Fruit fly (Drosophila melanogaster) whole organism, adult: Measurements from ENCODE around the gene SNF4Agamma.
A peak's percentile ranks its signal among the peaks of the same experiment; 100 is the strongest.

ENCODE experiments used
- CG11617 ChIP-seq: fragments of 200-800 bp; sonication (Bioruptor generic); optimal IDR thresholded peaks from 2 replicates; lab custom pipeline; 2017; ENCODE audit warnings: mild to moderate bottlenecking, missing biosample characterization, missing genetic modification reagents, missing genetic modification characterization
- CG12768 ChIP-seq: fragments of 200-800 bp; sonication (Bioruptor generic); optimal IDR thresholded peaks from 2 replicates; lab custom pipeline; 2017; ENCODE audit warnings: missing biosample characterization, missing genetic modification characterization, mild to moderate bottlenecking, moderate library complexity, missing genetic modification reagents
- CG14711 ChIP-seq: fragments of 200-800 bp; sonication (Bioruptor generic); optimal IDR thresholded peaks from 2 replicates; lab custom pipeline; 2018; ENCODE audit warnings: missing biosample characterization, mild to moderate bottlenecking, missing genetic modification characterization, moderate library complexity
- CG1620 ChIP-seq: fragments of 200-800 bp; sonication (Bioruptor generic); optimal IDR thresholded peaks from 2 replicates; lab custom pipeline; 2016; ENCODE audit warnings: missing biosample characterization, missing genetic modification characterization
- CG33017 ChIP-seq: fragments of 200-800 bp; sonication (Bioruptor generic); optimal IDR thresholded peaks from 2 replicates; lab custom pipeline; 2018; ENCODE audit warnings: missing biosample characterization, mild to moderate bottlenecking, missing genetic modification characterization, moderate library complexity
- CG5204 ChIP-seq: fragments of 200-800 bp; sonication (Bioruptor generic); optimal IDR thresholded peaks from 2 replicates; lab custom pipeline; 2016; ENCODE audit warnings: missing biosample characterization, missing genetic modification characterization
- CG7045 ChIP-seq: fragments of 200-800 bp; sonication (Bioruptor generic); optimal IDR thresholded peaks from 2 replicates; lab custom pipeline; 2017; ENCODE audit warnings: missing biosample characterization, mild to moderate bottlenecking, missing genetic modification characterization
- CG7101 ChIP-seq: fragments of 200-800 bp; sonication (Bioruptor generic); optimal IDR thresholded peaks from 2 replicates; lab custom pipeline; 2018; ENCODE audit warnings: missing biosample characterization, mild to moderate bottlenecking, missing genetic modification characterization, moderate library complexity
- Clk ChIP-seq: fragments of 200-800 bp; sonication (Bioruptor generic); optimal IDR thresholded peaks from 2 replicates; lab custom pipeline; 2017; ENCODE audit warnings: missing biosample characterization, missing genetic modification characterization
- Crg-1 ChIP-seq: fragments of 200-800 bp; sonication (Bioruptor generic); optimal IDR thresholded peaks from 2 replicates; lab custom pipeline; 2016; ENCODE audit warnings: missing biosample characterization, missing genetic modification characterization
- Hr96 ChIP-seq: fragments of 200-800 bp; sonication (Bioruptor generic); optimal IDR thresholded peaks from 2 replicates; lab custom pipeline; 2016; ENCODE audit warnings: missing biosample characterization, missing genetic modification characterization
- Mnt ChIP-seq: fragments of 200-800 bp; sonication (Bioruptor generic); optimal IDR thresholded peaks from 2 replicates; lab custom pipeline; 2016; ENCODE audit warnings: missing biosample characterization, mild to moderate bottlenecking, missing genetic modification characterization
- bab1 ChIP-seq: fragments of 200-800 bp; sonication (Bioruptor generic); optimal IDR thresholded peaks from 3 replicates; lab custom pipeline; 2019; ENCODE audit warnings: missing biosample characterization, mild to moderate bottlenecking, missing genetic modification characterization, moderate library complexity
- cic ChIP-seq: fragments of 200-800 bp; sonication (Bioruptor generic); optimal IDR thresholded peaks from 2 replicates; lab custom pipeline; 2017; ENCODE audit warnings: missing biosample characterization, mild to moderate bottlenecking, missing genetic modification characterization, moderate library complexity
- cnc ChIP-seq, 2 experiments: fragments of >200 bp; optimal IDR thresholded peaks; 2 replicates each; lab custom pipeline; 2017
- kay ChIP-seq: fragments of 200-800 bp; sonication (Bioruptor generic); peaks from one replicate; lab custom pipeline; 2016; ENCODE audit warnings: missing biosample characterization, missing genetic modification characterization, borderline replicate concordance
- ovo ChIP-seq: fragments of 200-800 bp; sonication (Bioruptor generic); optimal IDR thresholded peaks from 2 replicates; lab custom pipeline; 2016; ENCODE audit warnings: missing biosample characterization, missing genetic modification characterization
- pad ChIP-seq: fragments of 200-800 bp; sonication (Bioruptor generic); optimal IDR thresholded peaks from 3 replicates; lab custom pipeline; 2017; ENCODE audit warnings: missing biosample characterization, missing genetic modification characterization, mild to moderate bottlenecking, moderate library complexity, missing genetic modification reagents
- tj ChIP-seq: fragments of 200-800 bp; sonication (Bioruptor generic); optimal IDR thresholded peaks from 3 replicates; lab custom pipeline; 2017; ENCODE audit warnings: missing biosample characterization, mild to moderate bottlenecking, missing genetic modification characterization, moderate library complexity
- toe ChIP-seq: fragments of 200-800 bp; sonication (Bioruptor generic); optimal IDR thresholded peaks from 2 replicates; lab custom pipeline; 2016; ENCODE audit warnings: missing biosample characterization, missing genetic modification characterization

The SNF4Agamma gene

DNA sequence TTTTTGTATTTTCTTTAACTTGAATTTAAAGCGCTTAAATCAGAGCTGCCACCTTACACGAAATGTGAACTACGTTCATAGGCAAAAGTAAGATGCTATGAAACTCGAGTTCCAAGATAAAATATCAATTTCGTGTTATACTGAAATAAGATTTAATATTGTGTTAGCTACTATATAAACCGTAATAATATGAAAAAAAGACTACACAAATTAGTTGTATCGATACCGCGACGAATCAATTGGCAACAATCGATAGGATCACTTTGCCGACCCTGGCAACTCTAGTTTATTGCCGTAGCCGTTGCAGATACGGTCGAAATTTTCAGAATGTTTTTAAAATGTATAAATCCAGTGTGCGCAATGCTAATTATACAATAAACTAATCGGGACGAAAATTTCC, at the start of gene SNF4Agamma:
Gene SNF4Agamma, plus strand, starts transcription at position 282 of the 400 bp plus-strand sequence.
- peak; percentile 15 for TF ChIP-seq CG7101 (tag; lab: Kevin White, UChicago)
- peak; percentile 21 for TF ChIP-seq CG1620
- TF ChIP-seq cnc (optimal IDR thresholded peaks at IDR 0.05; lab: Kevin White, UChicago), result no peak
- TF ChIP-seq cic (GFP tag; lab: Kevin White, UChicago), result no peak
- TF ChIP-seq bab1 (GFP tag; lab: Kevin White, UChicago), result peak; percentile 43
- no peak for TF ChIP-seq Crg-1 (GFP tag; lab: Kevin White, UChicago)
- peak; percentile 20 for TF ChIP-seq CG11617 (GFP tag; lab: Kevin White, UChicago)
- peak; percentile 47 for TF ChIP-seq Mnt (GFP tag; lab: Kevin White, UChicago)
- no peak for TF ChIP-seq CG7045 (GFP tag; lab: Kevin White, UChicago)
- TF ChIP-seq Clk (GFP tag; lab: Kevin White, UChicago), result no peak
- peak; percentile 98 for TF ChIP-seq CG14711 (tag; lab: Kevin White, UChicago)
- peak; percentile 36 for TF ChIP-seq CG33017
- no peak for TF ChIP-seq toe (GFP tag; lab: Kevin White, UChicago)
- no peak for TF ChIP-seq CG12768 (GFP tag; lab: Kevin White, UChicago)
- TF ChIP-seq ovo (GFP tag; lab: Kevin White, UChicago), result peak; percentile 13
- no peak for TF ChIP-seq Hr96 (GFP tag; lab: Kevin White, UChicago)
- TF ChIP-seq tj (GFP tag; lab: Kevin White, UChicago), result no peak
- no peak for TF ChIP-seq pad (GFP tag; lab: Kevin White, UChicago)
- TF ChIP-seq kay, result no peak
- no peak for TF ChIP-seq CG5204 (GFP tag; lab: Kevin White, UChicago)

DNA sequence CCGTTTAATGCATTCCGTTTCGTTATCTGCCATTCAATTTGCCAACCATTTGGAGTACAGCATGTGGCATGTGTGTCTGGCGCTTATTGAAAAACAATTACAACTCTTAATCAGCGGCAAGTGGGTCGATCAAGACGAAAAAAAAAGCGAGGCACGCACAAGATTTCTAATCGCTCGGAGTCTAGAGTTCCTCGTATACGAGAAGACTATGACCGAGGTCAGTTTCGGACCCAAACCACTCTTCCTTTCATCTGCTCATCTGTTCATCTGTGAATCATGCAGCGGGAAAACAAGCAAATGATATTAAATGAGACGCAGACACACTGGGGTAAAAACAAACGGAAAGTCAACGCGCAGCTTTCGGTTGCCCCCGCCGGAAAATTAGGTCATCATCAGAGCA, 49.0 kb upstream of the SNF4Agamma start:
- TF ChIP-seq CG12768 (GFP tag; lab: Kevin White, UChicago) (no peak), CG33017 (no peak), CG5204 (GFP tag; lab: Kevin White, UChicago) (no peak), bab1 (GFP tag; lab: Kevin White, UChicago) (no peak), cnc (optimal IDR thresholded peaks at IDR 0.05; lab: Kevin White, UChicago) (no peak), tj (GFP tag; lab: Kevin White, UChicago) (no peak), CG7101 (tag; lab: Kevin White, UChicago) (no peak), CG7045 (GFP tag; lab: Kevin White, UChicago) (no peak)

DNA sequence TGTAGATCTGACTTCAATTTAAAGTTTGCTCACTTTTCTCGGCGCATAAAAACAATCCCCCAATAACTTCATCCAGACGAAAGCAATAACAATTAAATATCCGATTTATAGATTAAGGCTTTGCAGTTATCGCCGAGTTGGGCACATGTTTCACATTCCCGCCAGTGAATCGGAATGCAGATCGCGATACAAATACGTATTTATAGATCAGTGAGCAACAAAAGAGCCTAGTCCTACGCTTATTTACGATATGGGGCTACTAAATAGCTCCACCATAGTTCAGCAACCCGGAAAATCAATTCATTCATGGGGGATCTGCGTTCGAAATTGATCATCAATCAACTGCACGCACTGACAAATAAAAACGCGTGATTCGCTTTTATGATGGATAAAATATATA, 48.5 kb upstream of the SNF4Agamma start:
- TF ChIP-seq cnc (optimal IDR thresholded peaks at IDR 0.05; lab: Kevin White, UChicago), result no peak
- TF ChIP-seq CG12768 (GFP tag; lab: Kevin White, UChicago), result no peak
- no peak for TF ChIP-seq kay
- TF ChIP-seq toe (GFP tag; lab: Kevin White, UChicago), result no peak
- TF ChIP-seq pad (GFP tag; lab: Kevin White, UChicago), result no peak
- no peak for TF ChIP-seq CG7045 (GFP tag; lab: Kevin White, UChicago)
- TF ChIP-seq cic (GFP tag; lab: Kevin White, UChicago), result no peak
- TF ChIP-seq tj (GFP tag; lab: Kevin White, UChicago), result no peak
- TF ChIP-seq CG7101 (tag; lab: Kevin White, UChicago), result no peak
- no peak for TF ChIP-seq Crg-1 (GFP tag; lab: Kevin White, UChicago)
- TF ChIP-seq CG33017, result no peak
- no peak for TF ChIP-seq CG1620
- no peak for TF ChIP-seq Hr96 (GFP tag; lab: Kevin White, UChicago)
- no peak for TF ChIP-seq CG14711 (tag; lab: Kevin White, UChicago)
- TF ChIP-seq Mnt (GFP tag; lab: Kevin White, UChicago), result no peak

DNA sequence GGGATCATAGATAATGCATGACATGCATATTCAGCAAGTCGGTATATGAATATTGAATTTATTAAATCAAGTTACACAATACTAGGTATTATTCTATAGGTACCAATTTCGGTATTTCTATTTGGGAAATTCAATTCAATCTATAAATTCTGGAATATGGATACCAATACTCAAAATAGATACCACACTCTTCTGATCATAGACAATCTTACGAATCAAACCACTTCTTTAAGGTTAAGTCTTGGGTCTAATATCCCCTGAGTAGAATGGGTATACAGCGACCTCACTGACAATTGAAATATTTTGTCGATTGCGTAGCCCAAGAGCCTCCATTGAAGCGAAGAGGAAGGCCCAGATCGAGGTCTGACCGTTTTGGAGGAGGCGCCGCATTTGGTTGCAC, 47.7 kb upstream of the SNF4Agamma start:
- TF ChIP-seq CG33017 (no peak), pad (GFP tag; lab: Kevin White, UChicago) (no peak)

DNA sequence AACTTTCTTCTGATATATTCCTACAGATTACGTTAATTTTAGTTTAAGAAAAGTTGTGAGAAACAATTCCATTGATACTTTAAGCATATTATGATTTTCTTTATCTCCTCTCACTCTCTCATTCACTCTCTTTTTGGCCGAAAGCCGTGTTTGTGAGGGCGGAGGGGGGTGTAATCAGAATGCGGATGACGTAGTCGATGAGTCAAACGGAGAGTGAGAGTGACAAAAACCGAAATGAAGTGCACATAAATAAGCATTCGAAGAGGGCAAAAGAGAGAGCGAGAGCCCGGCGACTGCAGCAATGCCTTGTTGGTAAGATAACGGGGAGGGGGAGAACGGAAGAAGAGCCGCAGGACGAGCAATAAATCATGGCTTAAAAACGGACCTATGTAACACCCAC, 46.2 kb upstream of the SNF4Agamma start:
- TF ChIP-seq CG12768 (GFP tag; lab: Kevin White, UChicago), result no peak

DNA sequence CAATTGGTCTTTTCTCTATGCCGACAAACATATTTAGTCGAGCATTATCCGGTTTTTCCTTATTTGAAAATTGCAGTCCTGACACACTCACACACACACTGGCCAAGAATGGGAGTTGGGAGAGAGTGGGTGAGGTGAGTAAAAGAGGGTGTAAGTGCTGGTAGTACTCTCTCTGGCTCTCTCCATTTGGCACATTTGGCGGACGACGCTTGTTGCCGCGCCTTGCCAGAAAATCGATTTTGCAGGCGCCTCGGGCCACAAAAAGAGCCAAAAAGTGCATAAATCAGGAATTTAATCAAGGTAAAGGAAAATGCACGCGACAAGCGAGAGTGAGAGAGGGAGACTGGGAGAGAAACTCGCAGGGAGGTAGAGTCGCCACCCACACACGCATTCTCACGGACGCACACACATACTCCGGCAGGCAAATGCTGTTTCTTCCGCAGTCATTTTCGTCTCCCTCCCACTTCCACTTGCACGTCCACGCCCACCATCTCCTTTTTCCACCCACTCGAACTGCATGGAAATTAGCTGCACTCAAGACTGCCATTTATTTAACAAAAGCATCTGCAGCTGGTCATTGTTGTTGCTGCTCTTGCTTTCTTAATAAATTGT, 43.9 kb upstream of the SNF4Agamma start:
- TF ChIP-seq CG7045 (GFP tag; lab: Kevin White, UChicago) (no peak), bab1 (GFP tag; lab: Kevin White, UChicago) (no peak), ovo (GFP tag; lab: Kevin White, UChicago) (no peak), Clk (GFP tag; lab: Kevin White, UChicago) (no peak), tj (GFP tag; lab: Kevin White, UChicago) (no peak), toe (GFP tag; lab: Kevin White, UChicago) (no peak), CG5204 (GFP tag; lab: Kevin White, UChicago) (no peak), CG7101 (tag; lab: Kevin White, UChicago) (no peak), CG1620 (no peak), Mnt (GFP tag; lab: Kevin White, UChicago) (no peak), pad (GFP tag; lab: Kevin White, UChicago) (no peak), CG33017 (no peak), cnc (optimal IDR thresholded peaks at IDR 0.05; lab: Kevin White, UChicago) (no peak), Hr96 (GFP tag; lab: Kevin White, UChicago) (no peak), CG12768 (GFP tag; lab: Kevin White, UChicago) (no peak), cic (GFP tag; lab: Kevin White, UChicago) (no peak), kay (no peak)
